Worm (Caenorhabditis elegans) whole organism, late embryonic: ENCODE data around the gene K06A4.7.

ENCODE experiments used
- ama-1 ChIP-seq: fragments of 150-350 bp; optimal IDR thresholded peaks from 2 replicates; lab custom pipeline; 2014
- ceh-14 ChIP-seq: sonication (generic microtip); optimal IDR thresholded peaks from 2 replicates; lab custom pipeline; 2016; ENCODE audit warnings: missing genotype, missing genetic modification characterization, missing compliant biosample characterization
- ceh-48 ChIP-seq: sonication (generic microtip); optimal IDR thresholded peaks from 2 replicates; lab custom pipeline; 2016; ENCODE audit warnings: missing genetic modification characterization, inconsistent platforms, missing compliant biosample characterization
- fkh-10 ChIP-seq: fragments of 150-350 bp; optimal IDR thresholded peaks from 2 replicates; lab custom pipeline; 2014; ENCODE audit warnings: missing biosample characterization, missing genetic modification reagents, missing genetic modification characterization
- fkh-6 ChIP-seq: sonication (generic microtip); optimal IDR thresholded peaks from 2 replicates; lab custom pipeline; 2016; ENCODE audit warnings: missing genetic modification characterization, missing compliant biosample characterization
- madf-2 ChIP-seq: sonication (generic microtip); optimal IDR thresholded peaks from 2 replicates; lab custom pipeline; 2017; ENCODE audit warnings: missing genetic modification characterization, missing compliant biosample characterization
- nfya-1 ChIP-seq: sonication (generic microtip); optimal IDR thresholded peaks from 2 replicates; lab custom pipeline; 2017; ENCODE audit warnings: missing genetic modification characterization, mild to moderate bottlenecking, missing compliant biosample characterization, antibody characterized with exemption, moderate library complexity
- odd-2 ChIP-seq: sonication (generic microtip); optimal IDR thresholded peaks from 2 replicates; lab custom pipeline; 2017; ENCODE audit warnings: antibody characterized with exemption, mild to moderate bottlenecking, missing genetic modification characterization, missing compliant biosample characterization
- pqm-1 ChIP-seq: sonication (generic microtip); optimal IDR thresholded peaks from 2 replicates; lab custom pipeline; 2016; ENCODE audit warnings: missing genetic modification characterization, missing compliant biosample characterization
- tbx-2 ChIP-seq: sonication (generic microtip); optimal IDR thresholded peaks from 2 replicates; lab custom pipeline; 2016; ENCODE audit warnings: missing genetic modification characterization, missing compliant biosample characterization

DNA sequence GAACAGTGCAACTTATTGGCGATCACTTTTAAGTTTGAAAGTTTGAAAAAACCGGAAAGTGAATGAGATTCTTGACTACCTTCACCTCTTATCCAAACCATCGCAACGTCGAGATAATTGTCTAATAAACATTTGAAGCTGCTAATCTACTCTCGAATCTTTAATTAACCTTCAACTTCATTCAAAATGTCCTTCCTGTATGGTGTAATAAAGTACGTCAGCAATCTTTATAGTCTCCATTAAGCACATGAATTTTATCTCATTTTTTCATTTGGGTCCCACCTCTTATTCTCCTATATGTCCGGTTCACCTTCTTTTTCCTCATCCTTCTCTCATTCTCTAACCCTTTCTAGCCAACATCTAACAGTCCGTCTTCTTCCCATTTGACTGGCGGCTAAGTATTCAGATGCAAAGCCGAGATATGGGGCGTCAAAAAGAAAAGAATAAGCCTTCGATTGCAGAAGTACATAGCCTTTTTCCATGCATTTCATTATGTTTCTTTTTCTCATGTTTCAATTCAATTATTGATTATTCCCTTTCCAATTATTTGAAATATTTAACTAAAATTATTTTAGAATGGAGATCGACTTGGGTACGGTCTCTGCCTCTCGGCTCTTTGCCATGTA lies 9.6 kb upstream of the K06A4.7 start, which contains the start of gene swt-5:
- TF ChIP-seq nfya-1 (tag; lab: Kevin White, UChicago) = no peak
- no peak for TF ChIP-seq pqm-1 (tag; lab: Kevin White, UChicago)
- TF ChIP-seq fkh-10 (GFP tag; lab: Kevin White, UChicago) = no peak
- no peak for TF ChIP-seq ceh-48 (tag; lab: Kevin White, UChicago)
- no peak for TF ChIP-seq tbx-2 (tag; lab: Kevin White, UChicago)
- no peak for TF ChIP-seq ceh-14 (tag; lab: Kevin White, UChicago)
- no peak for TF ChIP-seq odd-2 (tag; lab: Kevin White, UChicago)
- no peak for TF ChIP-seq ama-1
- TF ChIP-seq fkh-6 = no peak
- no peak for TF ChIP-seq madf-2 (tag; lab: Kevin White, UChicago)
